Worm (Caenorhabditis elegans): ENCODE data around the gene cdr-3.

cdr-3 gene

DNA sequence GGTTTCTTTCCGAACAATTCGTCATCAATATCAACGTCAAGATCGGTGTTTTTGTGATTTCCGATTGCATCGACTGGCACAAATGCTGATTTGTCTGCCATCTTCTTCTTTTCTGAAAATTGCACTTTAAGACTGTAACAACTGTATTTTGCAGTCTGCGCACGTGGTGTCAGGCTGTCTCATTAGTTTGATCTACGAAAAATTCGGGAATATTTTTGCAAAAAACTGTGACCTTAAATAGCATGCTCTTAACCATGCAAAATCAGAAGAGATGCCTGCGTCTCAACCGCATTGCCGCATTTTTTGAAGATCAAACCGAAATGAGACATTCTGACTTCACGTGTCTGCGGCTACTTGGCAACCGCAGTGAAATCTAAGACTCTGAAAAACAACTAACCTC is 15.8 kb downstream of the cdr-3 start, which contains the start of gene K01D12.7:
K01D12.7 (minus strand) TSS at position 101 of the 400 bp plus-strand sequence.
- TF ChIP-seq ama-1 (optimal IDR thresholded peaks at IDR 0.05) (no peak), elt-2 (tag; optimal IDR thresholded peaks at IDR 0.05) (no peak), ceh-6 (GFP tag; optimal IDR thresholded peaks at IDR 0.05) (no peak), tbx-2 (tag; optimal IDR thresholded peaks at IDR 0.05) (no peak), ceh-34 (tag; optimal IDR thresholded peaks at IDR 0.05) (no peak), pag-3 (tag; optimal IDR thresholded peaks at IDR 0.05; ENCODE audit: borderline replicate concordance) (no peak), lin-11 (tag; optimal IDR thresholded peaks at IDR 0.05) (no peak), C38D4.7 (GFP tag; optimal IDR thresholded peaks at IDR 0.05) (no peak), ztf-16 (tag; optimal IDR thresholded peaks at IDR 0.05) (no peak), eyg-1 (tag; optimal IDR thresholded peaks at IDR 0.05) (no peak), ets-4 (tag; optimal IDR thresholded peaks at IDR 0.05) (no peak)

DNA sequence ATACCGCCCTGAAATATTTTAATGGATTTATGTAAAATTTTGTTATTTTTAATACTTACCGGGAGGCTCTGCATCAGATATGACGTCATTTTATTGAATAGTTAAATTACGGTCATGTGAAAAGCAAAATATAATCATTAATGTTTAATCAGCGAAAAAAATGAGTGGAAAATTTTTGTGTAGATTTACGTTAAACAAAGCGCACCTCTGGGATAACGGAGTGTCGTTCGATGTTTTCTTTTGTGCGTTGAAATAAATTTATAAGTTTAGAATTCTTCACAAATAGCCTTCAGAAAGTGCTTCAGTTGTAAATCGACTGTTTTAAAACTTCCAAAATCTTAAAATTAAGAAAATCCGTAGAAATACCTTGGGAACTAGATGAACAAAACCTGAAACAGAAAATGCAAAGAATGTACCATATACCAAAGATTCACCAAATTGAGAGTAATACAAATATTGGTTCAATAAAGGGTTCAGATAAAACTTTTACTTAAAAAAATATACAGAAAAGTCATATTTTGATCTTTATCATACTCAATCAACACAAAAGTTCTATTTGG is 16.4 kb downstream of the cdr-3 start, which contains the start of the genes K01D12.20 and miga-1:
K01D12.20 (minus strand) TSS at position 138 of the 560 bp plus-strand sequence.
miga-1 (minus strand) TSS at position 183 of the 560 bp plus-strand sequence.
- TF ChIP-seq ets-4 (tag; optimal IDR thresholded peaks at IDR 0.05) (no peak), hlh-30 (tag; optimal IDR thresholded peaks at IDR 0.05; ENCODE audit: insufficient read depth) (no peak), gmeb-2 (tag; optimal IDR thresholded peaks at IDR 0.05) (no peak), hlh-8 (tag; optimal IDR thresholded peaks at IDR 0.05) (no peak), ceh-2 (tag; optimal IDR thresholded peaks at IDR 0.05) (no peak), fkh-10 (GFP tag; optimal IDR thresholded peaks at IDR 0.05) (no peak), pros-1 (tag; optimal IDR thresholded peaks at IDR 0.05) (no peak), dmd-4 (tag; optimal IDR thresholded peaks at IDR 0.05; ENCODE audit: borderline replicate concordance) (no peak), ceh-9 (tag; optimal IDR thresholded peaks at IDR 0.05) (no peak), F13H6.1 (tag; optimal IDR thresholded peaks at IDR 0.05) (no peak), tbx-2 (tag; optimal IDR thresholded peaks at IDR 0.05) (no peak), unc-86 (tag; optimal IDR thresholded peaks at IDR 0.05) (no peak), Y22D7AL.16 (tag; optimal IDR thresholded peaks at IDR 0.05) (no peak), ceh-6 (GFP tag; optimal IDR thresholded peaks at IDR 0.05) (no peak)

DNA sequence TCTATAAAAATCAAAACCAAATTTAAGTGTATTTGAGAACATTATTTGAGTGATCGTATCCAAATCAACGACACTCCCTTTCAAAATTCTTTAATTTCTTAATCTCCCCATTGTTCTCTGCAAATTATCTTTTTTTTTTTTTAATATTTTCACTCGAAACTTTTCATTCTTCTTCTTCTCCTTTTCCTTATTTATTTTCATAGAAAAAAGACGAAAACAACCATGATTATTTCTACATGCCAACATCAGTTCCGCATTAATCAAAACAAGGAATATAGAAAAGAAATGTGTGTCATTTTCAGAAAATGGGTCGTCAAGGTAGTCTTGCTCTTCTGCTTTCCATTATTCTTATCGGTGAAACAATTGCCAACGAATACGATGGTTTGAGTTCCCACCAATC is 19.6 kb downstream of the cdr-3 start, which contains the start of gene K01D12.5:
K01D12.5 (plus strand) TSS at position 301 of the 400 bp plus-strand sequence.
- TF ChIP-seq K02D7.2 (tag; optimal IDR thresholded peaks at IDR 0.05) (no peak), pag-3 (tag; optimal IDR thresholded peaks at IDR 0.05; ENCODE audit: borderline replicate concordance) (no peak), pax-1 (tag; optimal IDR thresholded peaks at IDR 0.05) (no peak), ceh-19 (GFP tag; optimal IDR thresholded peaks at IDR 0.05) (no peak), che-1 (tag; optimal IDR thresholded peaks at IDR 0.05) (no peak), nhr-232 (tag; optimal IDR thresholded peaks at IDR 0.05) (no peak), fkh-10 (GFP tag; optimal IDR thresholded peaks at IDR 0.05) (no peak), ahr-1 (tag; optimal IDR thresholded peaks at IDR 0.05) (no peak), C08G9.2 (tag; optimal IDR thresholded peaks at IDR 0.05) (no peak), ceh-48 (tag; optimal IDR thresholded peaks at IDR 0.05) (no peak), fax-1 (tag; optimal IDR thresholded peaks at IDR 0.05) (no peak), sox-2 (GFP tag; IDR thresholded peaks at IDR 0.05) (no peak), ceh-45 (GFP tag; IDR thresholded peaks at IDR 0.05) (no peak), ref-2 (tag; optimal IDR thresholded peaks at IDR 0.05) (no peak), nhr-11 (tag; optimal IDR thresholded peaks at IDR 0.05) (no peak)

DNA sequence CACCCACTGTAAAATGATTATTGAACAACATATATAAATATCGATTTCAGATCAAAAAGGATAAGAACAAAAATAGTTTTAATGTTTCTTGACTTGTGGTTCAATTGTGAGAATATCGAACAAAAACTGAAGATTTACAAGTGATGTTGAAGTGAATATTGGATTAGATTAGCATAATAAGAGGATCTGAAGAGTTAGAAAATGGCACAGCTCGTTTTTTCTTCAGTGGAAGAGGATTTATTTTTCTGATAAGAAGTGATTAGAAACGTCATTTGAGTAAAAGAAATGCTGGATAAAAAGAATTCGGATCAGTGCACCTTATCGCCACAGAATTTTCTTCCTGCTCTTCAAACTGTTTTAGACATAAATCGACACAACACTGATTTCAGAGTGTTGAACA is 21.5 kb downstream of the cdr-3 start, which contains the start of gene twk-14:
twk-14 (minus strand) TSS at position 8 of the 400 bp plus-strand sequence.
- TF ChIP-seq syd-9 (tag; optimal IDR thresholded peaks at IDR 0.05) (no peak), lim-6 (tag; optimal IDR thresholded peaks at IDR 0.05) (no peak), fax-1 (tag; optimal IDR thresholded peaks at IDR 0.05) (no peak), ceh-22 (tag; optimal IDR thresholded peaks at IDR 0.05) (no peak), sox-2 (GFP tag; IDR thresholded peaks at IDR 0.05) (no peak), pha-2 (tag; optimal IDR thresholded peaks at IDR 0.05) (no peak), eyg-1 (tag; optimal IDR thresholded peaks at IDR 0.05) (no peak), sdc-2 (tag; optimal IDR thresholded peaks at IDR 0.05) (no peak), tbx-2 (tag; optimal IDR thresholded peaks at IDR 0.05) (no peak), ceh-24 (tag; optimal IDR thresholded peaks at IDR 0.05) (no peak), ztf-16 (tag; optimal IDR thresholded peaks at IDR 0.05) (no peak), fkh-10 (GFP tag; optimal IDR thresholded peaks at IDR 0.05) (no peak), nhr-232 (tag; optimal IDR thresholded peaks at IDR 0.05) (no peak), T23F11.4 (GFP tag; optimal IDR thresholded peaks at IDR 0.05) (no peak), elt-4 (tag; optimal IDR thresholded peaks at IDR 0.05) (no peak), ama-1 (optimal IDR thresholded peaks at IDR 0.05) (no peak), pax-1 (tag; optimal IDR thresholded peaks at IDR 0.05) (no peak)
